Worm (Caenorhabditis elegans): Measurements from ENCODE around the gene T06D8.2.

Gene T06D8.2

DNA sequence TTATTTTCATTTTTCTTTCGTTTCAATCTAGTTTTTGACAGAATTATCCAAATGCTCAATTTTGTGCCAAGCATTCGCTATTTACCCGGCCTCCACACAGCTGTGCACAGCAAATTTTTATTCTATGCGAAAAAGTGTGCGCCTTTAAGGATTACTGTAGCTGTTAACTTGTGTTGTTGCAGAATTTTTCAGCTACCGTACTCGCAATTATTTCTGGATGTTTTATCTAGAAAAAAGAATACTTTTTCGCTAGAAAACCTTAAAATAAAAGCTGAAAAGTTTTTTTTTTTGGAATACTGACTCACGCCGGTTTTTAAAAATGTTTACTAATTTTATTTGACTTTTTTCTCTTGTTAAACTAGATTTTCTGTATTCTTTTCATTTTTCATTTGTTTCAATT lies 15.0 kb downstream of the T06D8.2 start (continued):
- TF ChIP-seq repo-1 (tag; optimal IDR thresholded peaks at IDR 0.05) (no peak), hsf-1 (GFP tag; IDR thresholded peaks at IDR 0.05) (no peak), F55B11.4 (tag; optimal IDR thresholded peaks at IDR 0.05; ENCODE audit: borderline replicate concordance, insufficient read depth) (no peak), egl-18 (GFP tag; IDR thresholded peaks at IDR 0.05) (no peak), T26A5.8 (tag; optimal IDR thresholded peaks at IDR 0.05) (no peak), madf-3 (GFP tag; IDR thresholded peaks at IDR 0.05) (no peak), lsl-1 (GFP tag; optimal IDR thresholded peaks at IDR 0.05) (peak; percentile 96), B0019.2 (GFP tag; conservative IDR thresholded peaks at IDR 0.05) (peak; percentile 99), ceh-91 (GFP tag; IDR thresholded peaks at IDR 0.05) (peak; percentile 9; the same call in 1 of the 2 replicates), F57A8.1 (GFP tag; optimal IDR thresholded peaks at IDR 0.05) (no peak), xnd-1 (tag; optimal IDR thresholded peaks at IDR 0.05) (peak; percentile 93), madf-8 (GFP tag; conservative IDR thresholded peaks at IDR 0.05) (peak; percentile 74), ceh-40 (GFP tag; IDR thresholded peaks at IDR 0.05) (no peak), dpff-1 (tag; optimal IDR thresholded peaks at IDR 0.05) (no peak), bed-1 (GFP tag; IDR thresholded peaks at IDR 0.05) (no peak), athp-1 (tag; optimal IDR thresholded peaks at IDR 0.05) (peak; percentile 70), nhr-120 (GFP tag; IDR thresholded peaks at IDR 0.05) (no peak), atf-7 (tag; optimal IDR thresholded peaks at IDR 0.05) (no peak), aptf-3 (GFP tag; IDR thresholded peaks at IDR 0.05) (no peak), ztf-22 (GFP tag; optimal IDR thresholded peaks at IDR 0.05) (no peak), T07F8.4 (tag; optimal IDR thresholded peaks at IDR 0.05) (no peak)

DNA sequence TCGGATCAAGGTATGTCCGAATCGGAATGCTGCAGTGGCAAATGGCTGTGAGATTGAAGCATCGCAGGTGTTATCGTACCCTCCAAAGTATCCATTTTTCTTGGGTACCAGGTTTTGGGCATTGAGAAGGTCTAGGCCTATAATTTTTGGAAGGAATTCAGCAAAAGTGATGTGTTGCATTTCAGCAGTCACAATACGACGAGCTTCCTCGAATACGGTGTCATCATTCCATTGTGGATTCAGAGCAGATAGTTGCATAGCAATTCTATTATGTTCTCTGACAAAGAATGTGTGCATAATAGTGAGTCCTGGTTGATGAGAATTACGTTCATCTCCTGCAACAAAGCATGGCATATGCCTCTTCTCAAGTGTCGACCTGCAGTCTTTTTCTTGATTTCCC lies 16.4 kb downstream of the T06D8.2 start:
- no peak for TF ChIP-seq xnd-1 (tag; optimal IDR thresholded peaks at IDR 0.05)
- TF ChIP-seq ztf-25 (GFP tag; IDR thresholded peaks at IDR 0.05), result no peak
- TF ChIP-seq chd-7 (tag; optimal IDR thresholded peaks at IDR 0.05), result no peak
- no peak for TF ChIP-seq sdz-38 (tag; optimal IDR thresholded peaks at IDR 0.05)
- no peak for TF ChIP-seq F22D6.2 (tag; optimal IDR thresholded peaks at IDR 0.05)
- no peak for TF ChIP-seq attf-6 (GFP tag; IDR thresholded peaks at IDR 0.05)
- no peak for TF ChIP-seq ekl-4 (GFP tag; IDR thresholded peaks at IDR 0.05)
- TF ChIP-seq F37B4.10 (GFP tag; IDR thresholded peaks at IDR 0.05), result no peak
- no peak for TF ChIP-seq Y67H2A.10 (GFP tag; conservative IDR thresholded peaks at IDR 0.05)
- TF ChIP-seq dox-1 (GFP tag; IDR thresholded peaks at IDR 0.05), result no peak
- TF ChIP-seq cebp-1 (GFP tag; IDR thresholded peaks at IDR 0.05), result no peak
- no peak for TF ChIP-seq cebp-1 (tag; optimal IDR thresholded peaks at IDR 0.05)
- no peak for TF ChIP-seq hmg-1.2 (GFP tag; IDR thresholded peaks at IDR 0.05)
- TF ChIP-seq atf-7 (tag; optimal IDR thresholded peaks at IDR 0.05), result no peak

DNA sequence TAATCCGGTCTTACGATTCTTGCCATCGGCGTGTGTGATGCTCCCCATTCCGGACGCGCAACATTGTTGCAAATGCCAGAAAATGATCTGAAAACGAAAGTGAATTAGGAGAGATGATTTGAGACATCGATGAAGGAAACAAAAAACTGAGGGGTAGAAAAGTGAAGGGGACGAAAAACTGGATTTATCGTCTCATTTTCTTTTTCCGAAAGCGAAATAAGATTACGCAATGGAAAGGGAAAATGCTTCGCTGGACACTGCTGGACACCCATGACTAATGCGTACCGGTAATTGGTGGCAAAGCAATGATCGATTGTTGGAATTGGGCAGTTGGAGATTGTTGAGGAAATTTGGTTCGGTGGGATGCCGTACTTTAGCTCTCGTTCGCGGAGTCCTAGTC lies 20.0 kb downstream of the T06D8.2 start:
- TF ChIP-seq him-1 (tag; optimal IDR thresholded peaks at IDR 0.05) (no peak), K12H6.12 (tag; optimal IDR thresholded peaks at IDR 0.05) (no peak), ztf-18 (tag; optimal IDR thresholded peaks at IDR 0.05) (no peak), nhr-120 (GFP tag; IDR thresholded peaks at IDR 0.05) (no peak)

DNA sequence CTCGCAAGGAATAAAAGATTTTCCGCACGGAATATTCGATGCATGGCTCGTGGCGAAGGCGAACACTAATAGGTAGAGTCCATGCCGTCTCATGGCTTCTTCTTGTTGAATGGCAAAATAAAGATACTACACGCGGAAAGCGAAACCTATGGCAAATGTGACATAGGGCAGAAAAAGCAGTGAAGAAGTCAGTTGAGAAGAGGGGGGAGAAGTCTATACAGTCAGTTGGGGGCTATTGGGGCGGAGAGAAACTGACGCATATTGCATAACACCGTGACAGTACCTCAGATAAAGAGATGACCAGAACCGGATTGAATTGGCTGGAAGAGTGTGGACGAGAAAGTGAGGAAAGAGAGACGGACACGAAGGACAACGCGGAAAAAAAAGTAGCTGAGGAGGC lies 20.9 kb downstream of the T06D8.2 start, which contains the start of gene T06D8.10:
T06D8.10 (minus strand) TSS at position 101 of the 400 bp plus-strand sequence.
- no peak for TF ChIP-seq F37B4.10 (GFP tag; IDR thresholded peaks at IDR 0.05)
- no peak for TF ChIP-seq ztf-18 (tag; optimal IDR thresholded peaks at IDR 0.05)
- TF ChIP-seq Y95B8A.8 (GFP tag; IDR thresholded peaks at IDR 0.05), result no peak
- TF ChIP-seq hlh-26 (GFP tag; conservative IDR thresholded peaks at IDR 0.05), result no peak
- no peak for TF ChIP-seq nhr-120 (GFP tag; IDR thresholded peaks at IDR 0.05)
- no peak for TF ChIP-seq hmg-1.2 (GFP tag; IDR thresholded peaks at IDR 0.05)
- no peak for TF ChIP-seq ztf-25 (GFP tag; IDR thresholded peaks at IDR 0.05)
- no peak for TF ChIP-seq nhr-80 (tag; optimal IDR thresholded peaks at IDR 0.05)
- no peak for TF ChIP-seq chd-7 (tag; optimal IDR thresholded peaks at IDR 0.05)
- no peak for TF ChIP-seq F57C9.4 (tag; optimal IDR thresholded peaks at IDR 0.05)
- TF ChIP-seq madf-10 (tag; optimal IDR thresholded peaks at IDR 0.05), result no peak
- no peak for TF ChIP-seq lin-40 (tag; optimal IDR thresholded peaks at IDR 0.05)

All from whole organism, young adult.